Fruit fly (Drosophila melanogaster) whole organism, embryonic: ENCODE measurements around the gene mRpL28.
A peak's percentile ranks its signal among the peaks of the same experiment; 100 is the strongest.

Source experiments
- Adf1 ChIP-seq: fragments of 200-800 bp; sonication (Bioruptor generic); IDR thresholded peaks from 2 replicates; pipeline ENCODE4 v1.3.6; 2022; ENCODE audit warnings: missing biosample characterization, missing genetic modification characterization
- B-H1 ChIP-seq: fragments of 200-800 bp; sonication (Bioruptor generic); IDR thresholded peaks from 3 replicates; pipeline ENCODE4 v1.3.6; 2022; ENCODE audit warnings: missing biosample characterization, missing genetic modification characterization
- Blimp-1 ChIP-seq: fragments of 200-800 bp; sonication (Bioruptor generic); optimal IDR thresholded peaks from 3 replicates; lab custom pipeline; 2018; ENCODE audit warnings: missing biosample characterization, missing genetic modification characterization, mild to moderate bottlenecking, moderate library complexity, missing genetic modification reagents
- BtbVII ChIP-seq: fragments of 200-800 bp; sonication (Bioruptor generic); optimal IDR thresholded peaks from 3 replicates; lab custom pipeline; 2017; ENCODE audit warnings: missing biosample characterization, mild to moderate bottlenecking, missing genetic modification characterization
- CG10366 ChIP-seq: fragments of 200-800 bp; sonication (Bioruptor generic); IDR thresholded peaks from 2 replicates; pipeline ENCODE4 v1.3.6; 2022; ENCODE audit warnings: missing biosample characterization, missing genetic modification characterization
- CG11696 ChIP-seq: fragments of 200-800 bp; sonication (Bioruptor generic); IDR thresholded peaks from 2 replicates; pipeline ENCODE4 v1.3.6; 2022; ENCODE audit warnings: missing biosample characterization, missing genetic modification characterization
- CG15073 ChIP-seq: fragments of 200-800 bp; sonication (Bioruptor generic); optimal IDR thresholded peaks from 2 replicates; lab custom pipeline; 2016; ENCODE audit warnings: missing biosample characterization, missing genetic modification characterization
- CG1647 ChIP-seq: fragments of 200-800 bp; sonication (Bioruptor generic); optimal IDR thresholded peaks from 3 replicates; lab custom pipeline; 2016; ENCODE audit warnings: missing biosample characterization, missing genetic modification characterization
- CG16815 ChIP-seq: fragments of 200-800 bp; sonication (Bioruptor generic); optimal IDR thresholded peaks from 3 replicates; lab custom pipeline; 2017; ENCODE audit warnings: missing biosample characterization, mild to moderate bottlenecking, missing genetic modification characterization
- CG17361 ChIP-seq: fragments of 200-800 bp; sonication (Bioruptor generic); IDR thresholded peaks from 3 replicates; pipeline ENCODE4 v1.3.6; 2022; ENCODE audit warnings: missing biosample characterization, missing genetic modification characterization
- CG17385 ChIP-seq: fragments of 200-800 bp; sonication (Bioruptor generic); optimal IDR thresholded peaks from 3 replicates; lab custom pipeline; 2018; ENCODE audit warnings: missing biosample characterization, mild to moderate bottlenecking, missing genetic modification characterization
- CG2202 ChIP-seq: fragments of 200-800 bp; sonication (Bioruptor generic); optimal IDR thresholded peaks from 2 replicates; lab custom pipeline; 2018; ENCODE audit warnings: missing biosample characterization, mild to moderate bottlenecking, missing genetic modification characterization
- CG3065 ChIP-seq: fragments of 200-800 bp; sonication (Bioruptor generic); optimal IDR thresholded peaks from 2 replicates; lab custom pipeline; 2016; ENCODE audit warnings: missing biosample characterization, missing genetic modification characterization
- CG32767 ChIP-seq: fragments of 200-800 bp; sonication (Bioruptor generic); IDR thresholded peaks from 2 replicates; pipeline ENCODE4 v1.3.6; 2022; ENCODE audit warnings: missing biosample characterization, missing genetic modification characterization
- CG34224 ChIP-seq: fragments of 200-800 bp; sonication (Bioruptor generic); IDR thresholded peaks from 3 replicates; pipeline ENCODE4 v1.3.6; 2022; ENCODE audit warnings: missing biosample characterization, missing genetic modification characterization; ENCODE audit not compliant: partially characterized antibody
- CG34422 ChIP-seq: fragments of 200-800 bp; sonication (Bioruptor generic); IDR thresholded peaks from 3 replicates; pipeline ENCODE4 v1.3.6; 2022; ENCODE audit warnings: missing biosample characterization, missing genetic modification characterization
- CG3726 ChIP-seq: fragments of 200-800 bp; sonication (Bioruptor generic); IDR thresholded peaks from 3 replicates; pipeline ENCODE4, ENCODE4 v1.3.6; 2022; ENCODE audit warnings: missing biosample characterization, missing genetic modification characterization
- CG6683 ChIP-seq: fragments of 200-800 bp; sonication (Bioruptor generic); optimal IDR thresholded peaks from 2 replicates; lab custom pipeline; 2017; ENCODE audit warnings: missing biosample characterization, mild to moderate bottlenecking, missing genetic modification characterization, missing genetic modification reagents
- CG7839 ChIP-seq: fragments of 200-800 bp; sonication (Bioruptor generic); optimal IDR thresholded peaks from 3 replicates; lab custom pipeline; 2018; ENCODE audit warnings: missing biosample characterization, mild to moderate bottlenecking, missing genetic modification characterization, moderate library complexity
- CG9609 ChIP-seq: fragments of 200-800 bp; sonication (Bioruptor generic); optimal IDR thresholded peaks from 3 replicates; lab custom pipeline; 2016; ENCODE audit warnings: missing biosample characterization, missing genetic modification characterization
- CTCF ChIP-seq: fragments of 200-800 bp; sonication (Bioruptor generic); optimal IDR thresholded peaks from 2 replicates; lab custom pipeline; 2017; ENCODE audit warnings: missing biosample characterization, mild to moderate bottlenecking, missing genetic modification characterization, moderate library complexity
- D19A ChIP-seq: fragments of 200-800 bp; optimal IDR thresholded peaks from 3 replicates; lab custom pipeline; 2019; ENCODE audit warnings: missing biosample characterization, mild to moderate bottlenecking, missing genetic modification characterization, moderate library complexity
- Dbx ChIP-seq: fragments of 200-800 bp; sonication (Bioruptor generic); IDR thresholded peaks from 3 replicates; pipeline ENCODE4 v1.3.6; 2022; ENCODE audit warnings: missing biosample characterization, missing genetic modification characterization
- Dip2 ChIP-seq: fragments of 200-800 bp; sonication (Bioruptor generic); IDR thresholded peaks from 2 replicates; pipeline ENCODE4 v1.3.6; 2022; ENCODE audit warnings: missing biosample characterization, missing genetic modification characterization
- HmgD ChIP-seq: fragments of 200-800 bp; sonication (Bioruptor generic); optimal IDR thresholded peaks from 3 replicates; lab custom pipeline; 2016; ENCODE audit warnings: missing biosample characterization, missing genetic modification characterization
- Hr39 ChIP-seq: fragments of >200 bp; optimal IDR thresholded peaks from 2 replicates; lab custom pipeline; 2017
- Lhr ChIP-seq: fragments of 200-800 bp; sonication (Bioruptor generic); optimal IDR thresholded peaks from 3 replicates; lab custom pipeline; 2017; ENCODE audit warnings: mild to moderate bottlenecking, missing biosample characterization, missing genetic modification reagents, missing genetic modification characterization
- Nf-YA ChIP-seq: fragments of 200-800 bp; sonication (Bioruptor generic); IDR thresholded peaks from 2 replicates; pipeline ENCODE4 v1.3.6; 2022; ENCODE audit warnings: missing biosample characterization, missing genetic modification characterization
- Scr ChIP-seq: fragments of 200-800 bp; sonication (Bioruptor generic); IDR thresholded peaks from 2 replicates; pipeline ENCODE4 v1.3.6; 2022; ENCODE audit warnings: missing biosample characterization, missing genetic modification characterization; ENCODE audit not compliant: partially characterized antibody
- Ssrp ChIP-seq: fragments of 200-800 bp; sonication (Bioruptor generic); optimal IDR thresholded peaks from 2 replicates; lab custom pipeline; 2018; ENCODE audit warnings: missing biosample characterization, mild to moderate bottlenecking, missing genetic modification characterization, moderate library complexity
- Tbp ChIP-seq: fragments of >200 bp; optimal IDR thresholded peaks from 2 replicates; lab custom pipeline; 2018; ENCODE audit warnings: missing biosample characterization, missing genetic modification characterization
- Xbp1 ChIP-seq: fragments of 200-800 bp; sonication (Bioruptor generic); optimal IDR thresholded peaks from 3 replicates; lab custom pipeline; 2016; ENCODE audit warnings: missing biosample characterization, mild to moderate bottlenecking, missing genetic modification characterization
- bab2 ChIP-seq: fragments of 200-800 bp; sonication (Bioruptor generic); optimal IDR thresholded peaks from 2 replicates; lab custom pipeline; 2016; ENCODE audit warnings: missing biosample characterization, missing genetic modification characterization
- bcd ChIP-seq: fragments of 200-800 bp; sonication (Bioruptor generic); optimal IDR thresholded peaks from 2 replicates; lab custom pipeline; 2017; ENCODE audit warnings: missing biosample characterization, mild to moderate bottlenecking, missing genetic modification characterization
- dan ChIP-seq: fragments of 200-800 bp; sonication (Bioruptor generic); IDR thresholded peaks from 2 replicates; pipeline ENCODE4 v1.3.6; 2022; ENCODE audit warnings: missing biosample characterization, missing genetic modification characterization
- dm ChIP-seq: fragments of 200-800 bp; sonication (Bioruptor generic); optimal IDR thresholded peaks from 3 replicates; lab custom pipeline; 2016; ENCODE audit warnings: missing biosample characterization, missing genetic modification characterization
- dpn ChIP-seq, 2 experiments: fragments of 200-800 bp; sonication (Bioruptor generic); optimal IDR thresholded peaks; 3 replicates each; lab custom pipeline; 2016; ENCODE audit warnings: missing biosample characterization in 2 of 2, missing genetic modification characterization in 2 of 2
- eve ChIP-seq, 2 experiments: fragments of >200 bp; optimal IDR thresholded peaks; 2 replicates each; lab custom pipeline; 2017; ENCODE audit warnings: missing biosample characterization in 2 of 2, missing genetic modification characterization in 2 of 2
- fu2 ChIP-seq: fragments of 200-800 bp; sonication (Bioruptor generic); optimal IDR thresholded peaks from 2 replicates; lab custom pipeline; 2016; ENCODE audit warnings: missing biosample characterization, missing genetic modification characterization
- gcm2 ChIP-seq: fragments of 200-800 bp; sonication (Bioruptor generic); optimal IDR thresholded peaks from 2 replicates; lab custom pipeline; 2016; ENCODE audit warnings: missing biosample characterization, missing genetic modification characterization
- grn ChIP-seq: fragments of 200-800 bp; sonication (Bioruptor generic); optimal IDR thresholded peaks from 3 replicates; lab custom pipeline; 2017; ENCODE audit warnings: missing biosample characterization, missing genetic modification characterization
- hbn ChIP-seq: fragments of 200-800 bp; sonication (Bioruptor generic); IDR thresholded peaks from 2 replicates; pipeline ENCODE4 v1.3.6; 2022; ENCODE audit warnings: missing biosample characterization, missing genetic modification characterization; ENCODE audit not compliant: partially characterized antibody
- ken ChIP-seq: fragments of 200-800 bp; sonication (Bioruptor generic); IDR thresholded peaks from 3 replicates; pipeline ENCODE4 v1.3.6; 2022; ENCODE audit warnings: missing biosample characterization, missing genetic modification characterization
- lilli ChIP-seq: fragments of 200-800 bp; sonication (Bioruptor generic); optimal IDR thresholded peaks from 3 replicates; lab custom pipeline; 2016; ENCODE audit warnings: missing biosample characterization, missing genetic modification characterization
- nau ChIP-seq: fragments of 200-800 bp; sonication (Bioruptor generic); optimal IDR thresholded peaks from 3 replicates; lab custom pipeline; 2017; ENCODE audit warnings: missing biosample characterization, mild to moderate bottlenecking, missing genetic modification characterization, missing genetic modification reagents
- nerfin-2 ChIP-seq: fragments of 200-800 bp; sonication (Bioruptor generic); IDR thresholded peaks from 2 replicates; pipeline ENCODE4 v1.3.6; 2022; ENCODE audit warnings: missing biosample characterization, missing genetic modification characterization; ENCODE audit not compliant: partially characterized antibody
- org-1 ChIP-seq: fragments of 200-800 bp; sonication (Bioruptor generic); optimal IDR thresholded peaks from 2 replicates; lab custom pipeline; 2017; ENCODE audit warnings: missing biosample characterization, missing genetic modification characterization
- tgo ChIP-seq: fragments of 200-800 bp; sonication (Bioruptor generic); IDR thresholded peaks from 3 replicates; pipeline ENCODE4 v1.3.6; 2022; ENCODE audit warnings: missing biosample characterization, missing genetic modification characterization
- tll ChIP-seq, 2 experiments: fragments of 200-800 bp in 1 of 2; fragments of >200 bp in 1 of 2; sonication (Bioruptor generic) in 1 of 2; optimal IDR thresholded peaks; 2 replicates each; lab custom pipeline; 2017 to 2019; ENCODE audit warnings: missing biosample characterization in 2 of 2, missing genetic modification characterization in 2 of 2, mild to moderate bottlenecking in 1 of 2, moderate library complexity in 1 of 2
- zen2 ChIP-seq: fragments of 200-800 bp; sonication (Bioruptor generic); IDR thresholded peaks from 3 replicates; pipeline ENCODE4 v1.3.6; 2022; ENCODE audit warnings: missing biosample characterization, missing genetic modification characterization; ENCODE audit not compliant: partially characterized antibody

Gene mRpL28

DNA sequence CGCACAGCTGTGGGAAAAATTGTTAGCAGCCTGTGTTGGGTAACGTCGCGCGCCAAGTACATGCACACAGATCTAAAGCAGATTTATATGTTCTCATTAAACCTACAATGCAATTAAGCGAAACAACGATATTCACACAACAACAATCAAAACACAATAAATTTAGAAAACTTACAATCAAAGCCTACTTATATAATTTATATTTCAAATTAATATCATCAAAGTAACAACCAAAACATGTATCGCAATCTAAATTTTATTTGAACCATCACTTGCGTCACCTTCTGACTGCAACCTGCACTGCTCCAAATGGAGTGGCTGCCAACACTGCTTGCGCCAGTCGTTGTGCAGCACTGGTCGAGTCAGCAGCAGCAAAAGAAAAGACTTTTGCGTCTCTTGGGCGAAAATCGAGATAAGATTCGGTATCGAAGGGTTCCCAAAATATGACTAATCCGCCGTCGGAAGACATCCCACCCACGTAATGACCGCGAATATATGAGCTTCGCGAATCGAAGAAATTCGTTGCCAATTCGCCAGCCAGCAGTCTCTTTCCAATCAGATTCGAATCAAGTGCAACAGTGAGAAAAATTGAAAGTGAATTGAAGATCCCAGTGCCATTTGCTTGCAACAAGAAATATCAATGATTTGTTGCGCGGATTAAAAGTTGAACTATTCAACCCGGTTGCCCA lies 7.6 kb downstream of the mRpL28 start, which contains the start of the genes CG8892 and CG34126 (continued):
- TF ChIP-seq CG6683, result peak; percentile 93
- peak; percentile 96 for TF ChIP-seq CG34422 (GFP tag; lab: Robert Waterston, UW)
- TF ChIP-seq zen2 (GFP tag; lab: Robert Waterston, UW), result no peak
- peak; percentile 78 for TF ChIP-seq CG11696 (GFP tag; lab: Robert Waterston, UW)
- TF ChIP-seq CG34224 (GFP tag; lab: Robert Waterston, UW), result no peak
- TF ChIP-seq Adf1 (GFP tag; lab: Robert Waterston, UW), result peak; percentile 80
- TF ChIP-seq bab2 (GFP tag; lab: Kevin White, UChicago), result peak; percentile 97
- peak; percentile 97 for TF ChIP-seq CG9609 (GFP tag; lab: Kevin White, UChicago)
- TF ChIP-seq CG32767 (GFP tag; lab: Robert Waterston, UW), result peak; percentile 93
- TF ChIP-seq tgo (GFP tag; lab: Robert Waterston, UW), result peak; percentile 97
- peak; percentile 96 for TF ChIP-seq fu2
- peak; percentile 93 for TF ChIP-seq gcm2 (GFP tag; lab: Kevin White, UChicago)
- TF ChIP-seq CG2202 (tag; lab: Kevin White, UChicago), result peak; percentile 91
- TF ChIP-seq CG3726 (GFP tag; lab: Robert Waterston, UW), result peak; percentile 92; the same call in 2 of the 3 replicates
- TF ChIP-seq nau (GFP tag; lab: Kevin White, UChicago), result no peak
- peak; percentile 71 for TF ChIP-seq Dip2
- TF ChIP-seq bcd (GFP tag; lab: Kevin White, UChicago), result peak; percentile 98
- peak; percentile 96 for TF ChIP-seq CG3065
- TF ChIP-seq CG10366 (GFP tag; lab: Robert Waterston, UW), result peak; percentile 94
- peak; percentile 97 for TF ChIP-seq Ssrp
- peak; percentile 87 for TF ChIP-seq D19A (tag; lab: Kevin White, UChicago)
- peak; percentile 97 for TF ChIP-seq BtbVII (GFP tag; lab: Kevin White, UChicago)
- TF ChIP-seq CG15073 (GFP tag; lab: Kevin White, UChicago), result peak; percentile 84
- TF ChIP-seq Hr39 (lab: Kevin White, UChicago), result peak; percentile 82
- peak; percentile 98 for TF ChIP-seq dpn (GFP tag; optimal IDR thresholded peaks at IDR 0.05; lab: Kevin White, UChicago)
- TF ChIP-seq ken (GFP tag; lab: Robert Waterston, UW), result peak; percentile 98
- TF ChIP-seq Blimp-1, result peak; percentile 92
- TF ChIP-seq Xbp1 (GFP tag; lab: Kevin White, UChicago), result peak; percentile 99
- TF ChIP-seq CG17361 (GFP tag; lab: Robert Waterston, UW), result peak; percentile 98
- peak; percentile 94 for TF ChIP-seq B-H1
- peak; percentile 90 for TF ChIP-seq HmgD (GFP tag; lab: Kevin White, UChicago)
- TF ChIP-seq CTCF (GFP tag; lab: Kevin White, UChicago), result peak; percentile 57
- peak; percentile 89 for TF ChIP-seq Nf-YA (GFP tag; lab: Robert Waterston, UW)
- peak; percentile 98 for TF ChIP-seq lilli (GFP tag; lab: Kevin White, UChicago)
- TF ChIP-seq Lhr (GFP tag; lab: Kevin White, UChicago), result peak; percentile 89
- peak; percentile 24; the same call in 1 of the 2 replicates for TF ChIP-seq Scr (GFP tag; lab: Robert Waterston, UW)
- TF ChIP-seq Dbx, result peak; percentile 98
- peak; percentile 75 for TF ChIP-seq Tbp
- no peak for TF ChIP-seq hbn
- TF ChIP-seq org-1 (GFP tag; lab: Kevin White, UChicago), result peak; percentile 96
- peak; percentile 90 for TF ChIP-seq dm
- peak; percentile 98 for TF ChIP-seq CG1647 (GFP tag; lab: Kevin White, UChicago)
- TF ChIP-seq nerfin-2 (GFP tag; lab: Robert Waterston, UW), result 0 out of 2 replicates have a peak, but pooled peaks have one; percentile 25
- TF ChIP-seq CG16815 (GFP tag; lab: Kevin White, UChicago), result peak; percentile 99
- TF ChIP-seq tll (GFP tag; optimal IDR thresholded peaks at IDR 0.05; lab: Kevin White, UChicago), result peak; percentile 67 to 95
- TF ChIP-seq dan (GFP tag; lab: Robert Waterston, UW), result peak; percentile 93
- TF ChIP-seq CG7839 (tag; lab: Kevin White, UChicago), result peak; percentile 97
- peak; percentile 86 for TF ChIP-seq grn (GFP tag; lab: Kevin White, UChicago)
- TF ChIP-seq CG17385 (GFP tag; lab: Kevin White, UChicago), result peak; percentile 93
- peak in 1 of 2 experiments; percentile 84 for TF ChIP-seq eve (GFP tag; optimal IDR thresholded peaks at IDR 0.05; lab: Kevin White, UChicago)
